Worm (Caenorhabditis elegans) whole organism, young adult: ENCODE results near the gene rbm-42.

ENCODE experiments used
- B0261.1 ChIP-seq: sonication (generic microtip); optimal IDR thresholded peaks from 2 replicates; lab custom pipeline; 2016; ENCODE audit warnings: mild to moderate bottlenecking, missing genetic modification characterization, moderate library complexity, missing compliant biosample characterization
- gei-17 ChIP-seq: fragments of 200-800 bp; sonication (Bioruptor generic); optimal IDR thresholded peaks from 2 replicates; lab custom pipeline; 2018; ENCODE audit warnings: mild to moderate bottlenecking, missing genetic modification characterization, missing compliant biosample characterization
- hrde-1 ChIP-seq: sonication (generic microtip); optimal IDR thresholded peaks from 2 replicates; lab custom pipeline; 2016; ENCODE audit warnings: missing genetic modification characterization, mild to moderate bottlenecking, missing compliant biosample characterization, moderate library complexity, missing genotype, missing genetic modification reagents, borderline replicate concordance
- let-526 ChIP-seq: fragments of 200-800 bp; sonication (Bioruptor generic); IDR thresholded peaks from 2 replicates; pipeline ENCODE4 v1.3.6; 2022; ENCODE audit warnings: missing genetic modification reagents, missing genetic modification characterization, missing compliant biosample characterization
- nfya-1 ChIP-seq: sonication (generic microtip); optimal IDR thresholded peaks from 2 replicates; lab custom pipeline; 2017; ENCODE audit warnings: antibody characterized with exemption, missing compliant biosample characterization, missing genetic modification characterization, borderline replicate concordance; ENCODE audit not compliant: insufficient read depth
- tbx-9 ChIP-seq: sonication (generic microtip); optimal IDR thresholded peaks from 2 replicates; lab custom pipeline; 2016; ENCODE audit warnings: borderline replicate concordance, missing genetic modification characterization, inconsistent platforms, missing compliant biosample characterization

ce11 chrIII:5162820-5163631, 10.0 kb upstream of the rbm-42 start, which contains the start of gene gars-1:
- TF ChIP-seq hrde-1 (no peak), gei-17 (no peak), nfya-1 (tag; lab: Kevin White, UChicago) (no peak), tbx-9 (tag; lab: Kevin White, UChicago) (no peak), let-526 (GFP tag; lab: Robert Waterston, UW) (no peak), B0261.1 (tag; lab: Kevin White, UChicago) (no peak)
